Worm (Caenorhabditis elegans) whole organism, L3 larva: ENCODE data around the gene K12H6.2.

ENCODE experiments used
- R02D3.7 ChIP-seq: fragments of 150-350 bp; optimal IDR thresholded peaks from 2 replicates; lab custom pipeline; 2014; ENCODE audit warnings: missing biosample characterization, missing genetic modification characterization
- ZK546.5 ChIP-seq: sonication (generic microtip); optimal IDR thresholded peaks from 2 replicates; lab custom pipeline; 2017; ENCODE audit warnings: missing biosample characterization, missing genetic modification characterization
- aly-2 ChIP-seq: fragments of 150-350 bp; optimal IDR thresholded peaks from 2 replicates; lab custom pipeline; 2014; ENCODE audit warnings: missing biosample characterization, missing genetic modification characterization
- ama-1 ChIP-seq: fragments of 150-350 bp; optimal IDR thresholded peaks from 2 replicates; lab custom pipeline; 2018
- ceh-28 ChIP-seq: fragments of 150-350 bp; optimal IDR thresholded peaks from 2 replicates; lab custom pipeline; 2014; ENCODE audit warnings: missing biosample characterization, missing genetic modification reagents, missing genetic modification characterization
- mml-1 ChIP-seq: fragments of 150-350 bp; sonication (generic microtip); optimal IDR thresholded peaks from 3 replicates; lab custom pipeline; 2014; ENCODE audit warnings: missing biosample characterization, missing genetic modification characterization
- nfya-1 ChIP-seq: sonication (generic microtip); optimal IDR thresholded peaks from 2 replicates; lab custom pipeline; 2017; ENCODE audit warnings: missing genetic modification characterization, mild to moderate bottlenecking, missing compliant biosample characterization, antibody characterized with exemption, moderate library complexity; ENCODE audit not compliant: insufficient read depth
- nhr-237 ChIP-seq: fragments of 150-350 bp; optimal IDR thresholded peaks from 2 replicates; lab custom pipeline; 2014; ENCODE audit warnings: missing biosample characterization, missing genetic modification characterization
- nhr-25 ChIP-seq: sonication (generic microtip); optimal IDR thresholded peaks from 2 replicates; lab custom pipeline; 2017; ENCODE audit warnings: missing biosample characterization, missing genetic modification characterization
- nhr-77 ChIP-seq: fragments of 150-350 bp; optimal IDR thresholded peaks from 2 replicates; lab custom pipeline; 2014; ENCODE audit warnings: missing biosample characterization, missing genetic modification characterization
- sea-2 ChIP-seq: fragments of 150-350 bp; sonication (generic microtip); optimal IDR thresholded peaks from 4 replicates; lab custom pipeline; 2014; ENCODE audit warnings: missing biosample characterization, missing genetic modification reagents, missing genetic modification characterization
- snpc-4 ChIP-seq: fragments of 150-350 bp; optimal IDR thresholded peaks from 2 replicates; lab custom pipeline; 2014; ENCODE audit warnings: missing biosample characterization, missing genetic modification characterization
- unc-62 ChIP-seq: fragments of 150-350 bp; sonication (generic microtip); optimal IDR thresholded peaks from 4 replicates; lab custom pipeline; 2014; ENCODE audit warnings: missing biosample characterization, missing genetic modification reagents, missing genetic modification characterization
- zag-1 ChIP-seq: fragments of 150-350 bp; optimal IDR thresholded peaks from 2 replicates; lab custom pipeline; 2014; ENCODE audit warnings: missing biosample characterization, missing genetic modification characterization

- TF ChIP-seq aly-2 (tag; lab: Kevin White, UChicago) (no peak), sea-2 (no peak), nfya-1 (tag; lab: Kevin White, UChicago) (no peak), nhr-77 (tag; lab: Kevin White, UChicago) (no peak), ama-1 (lab: Kevin White, UChicago) (no peak), ceh-28 (tag; lab: Kevin White, UChicago) (no peak), mml-1 (tag; lab: Kevin White, UChicago) (no peak), unc-62 (GFP tag; lab: Kevin White, UChicago) (no peak), R02D3.7 (tag; lab: Kevin White, UChicago) (no peak), nhr-25 (no peak), ZK546.5 (tag; lab: Kevin White, UChicago) (no peak), zag-1 (tag; lab: Kevin White, UChicago) (no peak), nhr-237 (no peak), snpc-4 (tag; lab: Kevin White, UChicago) (no peak)
Measured at ce11 chrII:2826073-2826472, 10.7 kb upstream of the K12H6.2 start, which contains the start of gene K12H6.5.
